Worm (Caenorhabditis elegans): Measurements from ENCODE around the gene pmp-1.

Gene pmp-1

ce11 chrII:6882335-6882734, 1.2 kb downstream of the pmp-1 start:
- no peak for TF ChIP-seq dmd-4 (tag; optimal IDR thresholded peaks at IDR 0.05; ENCODE audit: borderline replicate concordance)
- no peak for TF ChIP-seq ceh-45 (GFP tag; IDR thresholded peaks at IDR 0.05)
- TF ChIP-seq lin-11 (tag; optimal IDR thresholded peaks at IDR 0.05), result no peak
- no peak for TF ChIP-seq zip-5 (tag; optimal IDR thresholded peaks at IDR 0.05)
- no peak for TF ChIP-seq fax-1 (tag; optimal IDR thresholded peaks at IDR 0.05)
- no peak for TF ChIP-seq ztf-16 (tag; optimal IDR thresholded peaks at IDR 0.05)
- no peak for TF ChIP-seq ceh-2 (tag; optimal IDR thresholded peaks at IDR 0.05)
- no peak for TF ChIP-seq unc-55 (GFP tag; optimal IDR thresholded peaks at IDR 0.05)
- no peak for TF ChIP-seq ceh-34 (tag; optimal IDR thresholded peaks at IDR 0.05)
- no peak for TF ChIP-seq ceh-24 (tag; optimal IDR thresholded peaks at IDR 0.05)
- no peak for TF ChIP-seq pros-1 (tag; optimal IDR thresholded peaks at IDR 0.05)
- no peak for TF ChIP-seq pha-2 (tag; optimal IDR thresholded peaks at IDR 0.05)
- no peak for TF ChIP-seq hlh-13 (GFP tag; optimal IDR thresholded peaks at IDR 0.05)

DNA sequence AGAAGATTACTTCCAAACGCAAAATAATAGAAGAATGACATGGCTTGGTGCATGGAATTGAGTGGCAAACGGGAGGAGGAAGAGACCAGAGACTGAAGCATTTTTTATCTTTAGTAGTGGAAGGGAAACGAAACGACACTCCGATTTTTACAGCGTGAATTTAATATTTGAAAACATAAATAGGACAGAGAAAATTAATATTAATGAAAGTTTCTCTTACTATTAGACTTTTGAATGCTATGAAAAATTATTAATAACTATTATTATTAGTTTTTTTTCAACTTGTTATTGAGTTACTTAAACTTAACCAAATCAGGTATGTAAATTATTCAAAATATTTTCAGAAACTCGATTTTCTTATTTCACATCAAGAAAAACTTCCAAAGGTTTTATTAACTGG, 3.5 kb downstream of the pmp-1 start, which contains the start of gene C44B7.7:
C44B7.7 (minus strand) TSS at position 101 of the 400 bp plus-strand sequence.
- no peak for TF ChIP-seq T23F11.4 (GFP tag; optimal IDR thresholded peaks at IDR 0.05)
- no peak for TF ChIP-seq zip-5 (tag; optimal IDR thresholded peaks at IDR 0.05)
- no peak for TF ChIP-seq ceh-6 (GFP tag; optimal IDR thresholded peaks at IDR 0.05)
- TF ChIP-seq sdc-2 (tag; optimal IDR thresholded peaks at IDR 0.05), result no peak

ce11 chrII:6877881-6878280, 5.7 kb downstream of the pmp-1 start:
- TF ChIP-seq K09A11.1 (tag; optimal IDR thresholded peaks at IDR 0.05; ENCODE audit: insufficient read depth), result no peak
- TF ChIP-seq pax-1 (tag; optimal IDR thresholded peaks at IDR 0.05), result no peak
- TF ChIP-seq pat-9 (tag; optimal IDR thresholded peaks at IDR 0.05), result no peak
- TF ChIP-seq sox-2 (GFP tag; IDR thresholded peaks at IDR 0.05), result no peak
- no peak for TF ChIP-seq pros-1 (tag; optimal IDR thresholded peaks at IDR 0.05)
- no peak for TF ChIP-seq lin-11 (tag; optimal IDR thresholded peaks at IDR 0.05)

DNA sequence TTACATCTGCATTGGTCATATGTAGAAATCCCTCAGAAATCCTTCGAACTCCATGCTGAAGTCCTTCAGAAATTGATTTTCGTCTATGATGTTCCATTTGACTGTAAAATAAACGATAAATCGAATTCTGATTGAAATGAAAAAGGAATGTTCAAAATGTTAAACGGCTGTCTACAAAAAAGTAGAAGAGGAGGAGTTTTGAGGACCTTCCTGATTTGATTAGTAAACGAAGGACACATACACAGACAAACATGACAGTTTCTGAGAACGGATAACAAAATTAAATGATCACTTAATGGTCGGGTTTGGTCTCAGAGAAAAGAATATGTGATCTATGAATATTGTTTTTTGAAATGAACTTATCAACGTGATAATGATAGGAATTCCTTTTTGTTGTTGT, 6.6 kb downstream of the pmp-1 start, which contains the start of gene slc-36.5:
slc-36.5 (minus strand) TSS at position 101 of the 400 bp plus-strand sequence.
- no peak for TF ChIP-seq che-1 (tag; optimal IDR thresholded peaks at IDR 0.05)
- no peak for TF ChIP-seq ceh-2 (tag; optimal IDR thresholded peaks at IDR 0.05)
- TF ChIP-seq ceh-45 (GFP tag; IDR thresholded peaks at IDR 0.05), result no peak
- no peak for TF ChIP-seq ets-4 (tag; optimal IDR thresholded peaks at IDR 0.05)
- TF ChIP-seq npax-4 (tag; optimal IDR thresholded peaks at IDR 0.05), result no peak
- no peak for TF ChIP-seq sdc-2 (tag; optimal IDR thresholded peaks at IDR 0.05)
- no peak for TF ChIP-seq pqm-1 (tag; optimal IDR thresholded peaks at IDR 0.05)
- no peak for TF ChIP-seq dve-1 (tag; optimal IDR thresholded peaks at IDR 0.05)

DNA sequence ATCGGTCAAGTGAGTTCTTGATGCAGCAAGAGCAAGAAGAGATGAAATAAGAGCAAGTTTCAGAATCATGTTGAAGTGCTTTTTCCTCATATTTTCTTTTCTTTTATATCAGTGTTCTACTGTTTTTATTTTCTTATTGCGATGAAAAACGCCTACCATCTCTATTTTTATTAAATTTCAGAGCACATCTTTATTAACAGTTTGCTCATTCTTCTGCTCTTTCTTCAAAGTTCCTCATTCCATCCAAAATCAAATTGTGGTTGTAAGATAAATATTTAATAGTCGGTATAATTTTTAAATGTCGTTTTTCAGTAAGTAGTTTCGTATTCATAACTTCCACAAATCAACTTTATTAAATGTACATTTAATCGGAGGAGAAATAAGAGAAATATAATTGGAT, 11.1 kb downstream of the pmp-1 start, which contains the start of gene C44B7.5:
C44B7.5 (minus strand) TSS at position 101 of the 400 bp plus-strand sequence.
- TF ChIP-seq hlh-13 (GFP tag; optimal IDR thresholded peaks at IDR 0.05) (no peak), che-1 (tag; optimal IDR thresholded peaks at IDR 0.05) (no peak), pros-1 (tag; optimal IDR thresholded peaks at IDR 0.05) (no peak), gmeb-2 (tag; optimal IDR thresholded peaks at IDR 0.05) (no peak), fkh-10 (GFP tag; optimal IDR thresholded peaks at IDR 0.05) (no peak), ceh-14 (tag; optimal IDR thresholded peaks at IDR 0.05) (no peak), unc-3 (GFP tag; conservative IDR thresholded peaks at IDR 0.05) (no peak), unc-3 (tag; optimal IDR thresholded peaks at IDR 0.05) (no peak), hlh-30 (tag; optimal IDR thresholded peaks at IDR 0.05; ENCODE audit: insufficient read depth) (no peak), pax-1 (tag; optimal IDR thresholded peaks at IDR 0.05) (no peak), pha-2 (tag; optimal IDR thresholded peaks at IDR 0.05) (no peak), elt-2 (tag; optimal IDR thresholded peaks at IDR 0.05) (no peak), ceh-19 (GFP tag; optimal IDR thresholded peaks at IDR 0.05) (no peak), ceh-9 (tag; optimal IDR thresholded peaks at IDR 0.05) (no peak), unc-42 (tag; optimal IDR thresholded peaks at IDR 0.05) (no peak), ceh-30 (tag; optimal IDR thresholded peaks at IDR 0.05) (no peak), ceh-18 (tag; optimal IDR thresholded peaks at IDR 0.05) (no peak), ztf-16 (tag; optimal IDR thresholded peaks at IDR 0.05) (no peak), rnt-1 (tag; optimal IDR thresholded peaks at IDR 0.05) (no peak), npax-4 (tag; optimal IDR thresholded peaks at IDR 0.05) (no peak)
